Fruit fly (Drosophila melanogaster): ENCODE data around the gene Egfrap.

- no peak for TF ChIP-seq CG7101 (tag; optimal IDR thresholded peaks at IDR 0.05)
- TF ChIP-seq Mnt (GFP tag; optimal IDR thresholded peaks at IDR 0.05), result no peak
- TF ChIP-seq Crg-1 (GFP tag; optimal IDR thresholded peaks at IDR 0.05), result no peak
- no peak for TF ChIP-seq ovo (GFP tag; optimal IDR thresholded peaks at IDR 0.05)
- no peak for TF ChIP-seq CG5204 (GFP tag; optimal IDR thresholded peaks at IDR 0.05)
- TF ChIP-seq kay (GFP tag; ENCODE audit: borderline replicate concordance), result no peak
- no peak for TF ChIP-seq tj (GFP tag; optimal IDR thresholded peaks at IDR 0.05)
- no peak for TF ChIP-seq CG33017 (tag; optimal IDR thresholded peaks at IDR 0.05)
- no peak for TF ChIP-seq CG12768 (GFP tag; optimal IDR thresholded peaks at IDR 0.05)
- no peak for TF ChIP-seq CG11617 (GFP tag; optimal IDR thresholded peaks at IDR 0.05)
Measured at dm6 chr3L:5957163-5957562, 6.7 kb upstream of the Egfrap start.
